Worm (Caenorhabditis elegans): Measurements from ENCODE around the gene ife-1.

DNA sequence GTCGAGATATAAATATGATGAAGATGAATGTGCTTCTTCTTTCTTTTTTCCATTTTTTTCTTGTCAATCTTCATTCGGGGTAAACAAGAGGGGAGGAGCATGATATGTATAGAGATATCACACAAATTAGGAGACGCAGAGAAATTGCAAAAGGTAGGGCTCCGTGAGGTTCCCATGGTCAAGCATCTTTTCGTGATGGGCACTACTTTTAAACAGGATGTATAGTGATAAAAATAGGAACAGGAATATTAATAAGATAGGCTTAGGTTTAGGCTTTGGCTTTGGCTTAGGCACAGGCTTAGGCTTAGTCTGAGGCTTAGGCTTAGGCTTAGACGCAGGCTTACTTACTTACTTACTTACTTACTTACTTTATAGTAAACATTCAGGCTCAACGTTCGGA, 18.5 kb upstream of the ife-1 start, which contains the start of gene F53A2.1:
- no peak for TF ChIP-seq unc-130 (GFP tag; optimal IDR thresholded peaks at IDR 0.05)
- no peak for TF ChIP-seq pha-4 (GFP tag; IDR thresholded peaks at IDR 0.05)
- no peak for TF ChIP-seq pha-4 (tag; optimal IDR thresholded peaks at IDR 0.05)
- no peak for TF ChIP-seq saeg-2 (GFP tag; IDR thresholded peaks at IDR 0.05)
- TF ChIP-seq Y48G9A.11 (GFP tag; IDR thresholded peaks at IDR 0.05): no peak
- TF ChIP-seq nhr-76 (tag; optimal IDR thresholded peaks at IDR 0.05): no peak
- no peak for TF ChIP-seq D1046.2 (GFP tag; IDR thresholded peaks at IDR 0.05)
